Worm (Caenorhabditis elegans) whole organism, L1 larva: ENCODE results near the gene vps-8.

Experiments used
- C16A3.4 ChIP-seq: fragments of 150-350 bp; optimal IDR thresholded peaks from 2 replicates; lab custom pipeline; 2014; ENCODE audit warnings: missing biosample characterization, missing genetic modification characterization
- Y116A8C.19 ChIP-seq: sonication (generic microtip); optimal IDR thresholded peaks from 2 replicates; lab custom pipeline; 2016; ENCODE audit warnings: missing compliant biosample characterization, missing genetic modification characterization, borderline replicate concordance
- aly-2 ChIP-seq: fragments of 150-350 bp; optimal IDR thresholded peaks from 2 replicates; lab custom pipeline; 2014; ENCODE audit warnings: missing biosample characterization, missing genetic modification characterization
- blmp-1 ChIP-seq: fragments of 150-350 bp; optimal IDR thresholded peaks from 2 replicates; lab custom pipeline; 2014; ENCODE audit warnings: missing biosample characterization, missing genetic modification characterization
- ceh-63 ChIP-seq: fragments of 200-800 bp; sonication (Bioruptor generic); optimal IDR thresholded peaks from 2 replicates; lab custom pipeline; 2018; ENCODE audit warnings: mild to moderate bottlenecking, missing genetic modification characterization, missing compliant biosample characterization
- ceh-8 ChIP-seq: fragments of 200-800 bp; sonication (Bioruptor generic); optimal IDR thresholded peaks from 2 replicates; lab custom pipeline; 2018; ENCODE audit warnings: mild to moderate bottlenecking, missing genetic modification characterization, moderate library complexity, missing compliant biosample characterization
- ceh-82 ChIP-seq, 3 experiments: fragments of 150-350 bp in 1 of 3; sonication (generic microtip) in 2 of 3; optimal IDR thresholded peaks; 2 replicates each; lab custom pipeline; 2014 to 2017; ENCODE audit warnings: missing biosample characterization in 3 of 3, missing genetic modification characterization in 3 of 3
- ceh-88 ChIP-seq: fragments of 200-800 bp; sonication (Bioruptor generic); IDR thresholded peaks from 2 replicates; pipeline ENCODE4 v1.3.6; 2022; ENCODE audit warnings: missing genetic modification characterization, missing compliant biosample characterization
- ceh-90 ChIP-seq: sonication (generic microtip); optimal IDR thresholded peaks from 2 replicates; lab custom pipeline; 2016; ENCODE audit warnings: missing genetic modification characterization, missing compliant biosample characterization
- dpl-1 ChIP-seq, 3 experiments: fragments of 150-350 bp in 2 of 3; sonication (generic microtip) in 1 of 3; optimal IDR thresholded peaks; 2 replicates each; lab custom pipeline; 2014 to 2017; ENCODE audit warnings: missing biosample characterization in 3 of 3, missing genetic modification characterization in 3 of 3, missing genetic modification reagents in 3 of 3
- dsc-1 ChIP-seq: sonication (generic microtip); optimal IDR thresholded peaks from 2 replicates; lab custom pipeline; 2016; ENCODE audit warnings: mild to moderate bottlenecking, missing genetic modification characterization, missing compliant biosample characterization
- efl-1 ChIP-seq, 4 experiments: fragments of 150-350 bp; optimal IDR thresholded peaks in 3 of 4; peaks in 1 of 4; 1 replicate in 1 of 4; 2 replicates in 3 of 4; lab custom pipeline; 2014; ENCODE audit warnings: missing biosample characterization in 2 of 4, missing genetic modification characterization in 2 of 4, missing genetic modification reagents in 2 of 4
- efl-3 ChIP-seq: fragments of 200-800 bp; sonication (Bioruptor generic); optimal IDR thresholded peaks from 2 replicates; lab custom pipeline; 2018; ENCODE audit warnings: mild to moderate bottlenecking, missing genetic modification characterization, missing compliant biosample characterization
- egl-13 ChIP-seq: sonication (generic microtip); optimal IDR thresholded peaks from 2 replicates; lab custom pipeline; 2016; ENCODE audit warnings: missing genotype, missing genetic modification reagents, missing genetic modification characterization, missing compliant biosample characterization
- egl-27 ChIP-seq, 2 experiments: fragments of 150-350 bp in 1 of 2; sonication (generic microtip); optimal IDR thresholded peaks; 3 replicates each; lab custom pipeline; 2017 to 2018; ENCODE audit warnings: missing biosample characterization in 2 of 2, missing genetic modification characterization in 2 of 2, missing genetic modification reagents in 2 of 2
- fkh-4 ChIP-seq: sonication (generic microtip); optimal IDR thresholded peaks from 2 replicates; lab custom pipeline; 2016; ENCODE audit warnings: missing compliant biosample characterization, missing genetic modification characterization, borderline replicate concordance
- fkh-8 ChIP-seq: sonication (generic microtip); optimal IDR thresholded peaks from 2 replicates; lab custom pipeline; 2016; ENCODE audit warnings: mild to moderate bottlenecking, missing genetic modification characterization, missing compliant biosample characterization
- hlh-4 ChIP-seq: sonication (generic microtip); optimal IDR thresholded peaks from 2 replicates; lab custom pipeline; 2016; ENCODE audit warnings: mild to moderate bottlenecking, missing genetic modification characterization, missing compliant biosample characterization
- hpl-2 ChIP-seq: fragments of 150-350 bp; optimal IDR thresholded peaks from 2 replicates; lab custom pipeline; 2014; ENCODE audit warnings: missing biosample characterization, missing genetic modification reagents, missing genetic modification characterization
- isw-1 ChIP-seq: fragments of 200-800 bp; sonication (Bioruptor generic); IDR thresholded peaks from 2 replicates; pipeline ENCODE4 v1.3.6; 2022; ENCODE audit warnings: missing genetic modification characterization, missing compliant biosample characterization
- jun-1 ChIP-seq: fragments of 150-350 bp; optimal IDR thresholded peaks from 2 replicates; lab custom pipeline; 2014; ENCODE audit warnings: missing biosample characterization, missing genetic modification reagents, missing genetic modification characterization
- lin-14 ChIP-seq: fragments of 200-800 bp; sonication (Bioruptor generic); optimal IDR thresholded peaks from 2 replicates; lab custom pipeline; 2018; ENCODE audit warnings: mild to moderate bottlenecking, missing genetic modification characterization, moderate library complexity, missing compliant biosample characterization
- lin-15B ChIP-seq: fragments of 150-350 bp; sonication (generic microtip); optimal IDR thresholded peaks from 3 replicates; lab custom pipeline; 2014; ENCODE audit warnings: missing biosample characterization, missing genetic modification characterization
- lin-35 ChIP-seq, 2 experiments: fragments of 150-350 bp; optimal IDR thresholded peaks; 2 replicates each; lab custom pipeline; 2014; ENCODE audit warnings: missing biosample characterization in 2 of 2, missing genetic modification characterization in 2 of 2, missing genetic modification reagents in 2 of 2
- lir-3 ChIP-seq: sonication (generic microtip); optimal IDR thresholded peaks from 2 replicates; lab custom pipeline; 2016; ENCODE audit warnings: mild to moderate bottlenecking, missing genetic modification characterization, moderate library complexity, missing compliant biosample characterization; ENCODE audit not compliant: poor library complexity
- mdl-1 ChIP-seq, 2 experiments: fragments of 150-350 bp; optimal IDR thresholded peaks; 2 replicates each; lab custom pipeline; 2014 to 2017; ENCODE audit warnings: missing biosample characterization in 2 of 2, missing genetic modification characterization in 2 of 2, inconsistent platforms in 1 of 2
- nhr-19 ChIP-seq: fragments of 200-800 bp; sonication (Bioruptor generic); conservative IDR thresholded peaks from 2 replicates; pipeline ENCODE4 v1.3.6; 2022; ENCODE audit warnings: missing genetic modification characterization, missing compliant biosample characterization
- nhr-28 ChIP-seq: fragments of 150-350 bp; optimal IDR thresholded peaks from 2 replicates; lab custom pipeline; 2014; ENCODE audit warnings: missing biosample characterization, missing genetic modification characterization
- nhr-47 ChIP-seq: sonication (generic microtip); optimal IDR thresholded peaks from 2 replicates; lab custom pipeline; 2016; ENCODE audit warnings: mild to moderate bottlenecking, missing genetic modification characterization, moderate library complexity, missing compliant biosample characterization
- nhr-71 ChIP-seq: sonication (generic microtip); optimal IDR thresholded peaks from 2 replicates; lab custom pipeline; 2016; ENCODE audit warnings: mild to moderate bottlenecking, missing genetic modification characterization, moderate library complexity, missing compliant biosample characterization
- nhr-76 ChIP-seq: sonication (generic microtip); optimal IDR thresholded peaks from 2 replicates; lab custom pipeline; 2017; ENCODE audit warnings: missing biosample characterization, missing genetic modification characterization
- nhr-77 ChIP-seq: fragments of 150-350 bp; optimal IDR thresholded peaks from 2 replicates; lab custom pipeline; 2014; ENCODE audit warnings: missing biosample characterization, missing genetic modification characterization
- nhr-84 ChIP-seq: sonication (generic microtip); optimal IDR thresholded peaks from 2 replicates; lab custom pipeline; 2017; ENCODE audit warnings: missing biosample characterization, missing genetic modification characterization
- pax-3 ChIP-seq: fragments of 200-800 bp; sonication (Bioruptor generic); optimal IDR thresholded peaks from 2 replicates; lab custom pipeline; 2018; ENCODE audit warnings: mild to moderate bottlenecking, missing genetic modification characterization, moderate library complexity, missing compliant biosample characterization
- pqm-1 ChIP-seq: sonication (generic microtip); optimal IDR thresholded peaks from 3 replicates; lab custom pipeline; 2017; ENCODE audit warnings: missing biosample characterization, missing genetic modification characterization
- snpc-4 ChIP-seq: fragments of 150-350 bp; optimal IDR thresholded peaks from 2 replicates; lab custom pipeline; 2014; ENCODE audit warnings: missing biosample characterization, missing genetic modification characterization
- sptf-1 ChIP-seq: fragments of 150-350 bp; optimal IDR thresholded peaks from 2 replicates; lab custom pipeline; 2014; ENCODE audit warnings: missing biosample characterization, missing genetic modification characterization
- swsn-7 ChIP-seq: sonication (generic microtip); optimal IDR thresholded peaks from 2 replicates; lab custom pipeline; 2016; ENCODE audit warnings: missing genetic modification characterization, missing compliant biosample characterization
- tbx-2 ChIP-seq: sonication (generic microtip); optimal IDR thresholded peaks from 2 replicates; lab custom pipeline; 2016; ENCODE audit warnings: missing genetic modification characterization, missing compliant biosample characterization
- tlp-1 ChIP-seq: fragments of 150-350 bp; optimal IDR thresholded peaks from 2 replicates; lab custom pipeline; 2014; ENCODE audit warnings: missing biosample characterization, missing genetic modification characterization
- unc-130 ChIP-seq: fragments of 150-350 bp; optimal IDR thresholded peaks from 2 replicates; lab custom pipeline; 2017; ENCODE audit warnings: missing biosample characterization, missing genetic modification characterization, inconsistent platforms
- unc-86 ChIP-seq: sonication (generic microtip); optimal IDR thresholded peaks from 2 replicates; lab custom pipeline; 2016; ENCODE audit warnings: missing genetic modification characterization, missing compliant biosample characterization
- vab-15 ChIP-seq: sonication (generic microtip); optimal IDR thresholded peaks from 2 replicates; lab custom pipeline; 2017; ENCODE audit warnings: missing genotype, mild to moderate bottlenecking, missing genetic modification characterization, missing compliant biosample characterization
- xbp-1 ChIP-seq: sonication (generic microtip); optimal IDR thresholded peaks from 2 replicates; lab custom pipeline; 2016; ENCODE audit warnings: missing genetic modification characterization, missing compliant biosample characterization
- zag-1 ChIP-seq: fragments of 150-350 bp; optimal IDR thresholded peaks from 2 replicates; lab custom pipeline; 2014; ENCODE audit warnings: missing biosample characterization, missing genetic modification characterization
- ztf-4 ChIP-seq: fragments of 150-350 bp; optimal IDR thresholded peaks from 2 replicates; lab custom pipeline; 2014; ENCODE audit warnings: missing biosample characterization, missing genetic modification characterization

Gene vps-8

ce11 chrIV:12278507-12278906, 2.7 kb upstream of the vps-8 start, which contains the start of the genes tag-335 and vkmt-1 (continued):
- TF ChIP-seq efl-3 = no peak
- no peak for TF ChIP-seq vab-15 (tag; lab: Kevin White, UChicago)
- TF ChIP-seq hpl-2 (GFP tag; lab: Kevin White, UChicago) = no peak
- TF ChIP-seq ceh-90 (tag; lab: Kevin White, UChicago) = peak; percentile 52
- TF ChIP-seq ceh-88 (GFP tag; lab: Robert Waterston, UW) = no peak
- no peak for TF ChIP-seq egl-27 (tag; optimal IDR thresholded peaks at IDR 0.05; lab: Kevin White, UChicago)
- no peak for TF ChIP-seq Y116A8C.19 (tag; lab: Kevin White, UChicago)
- TF ChIP-seq egl-13 (tag; lab: Kevin White, UChicago) = no peak
- no peak for TF ChIP-seq sptf-1 (tag; lab: Kevin White, UChicago)
- TF ChIP-seq hlh-4 (tag; lab: Kevin White, UChicago) = no peak
- TF ChIP-seq nhr-28 (tag; lab: Kevin White, UChicago) = no peak
- no peak for TF ChIP-seq fkh-8 (tag; lab: Kevin White, UChicago)
- TF ChIP-seq C16A3.4 = no peak
- TF ChIP-seq aly-2 = no peak
- TF ChIP-seq lir-3 (tag; lab: Kevin White, UChicago) = peak; percentile 7
- TF ChIP-seq efl-1 (optimal IDR thresholded peaks at IDR 0.05; lab: Kevin White, UChicago) = peak; percentile 11 to 25
- peak; percentile 11 to 17 for TF ChIP-seq efl-1 (GFP tag; optimal IDR thresholded peaks at IDR 0.05 in 1 of 2; lab: Kevin White, UChicago)
- TF ChIP-seq pax-3 (tag; lab: Kevin White, UChicago) = no peak
- no peak for TF ChIP-seq pqm-1 (tag; lab: Kevin White, UChicago)
- no peak for TF ChIP-seq lin-15B (tag; lab: Kevin White, UChicago)
- TF ChIP-seq unc-130 (tag; lab: Kevin White, UChicago) = no peak
- peak; percentile 28 for TF ChIP-seq nhr-71 (tag; lab: Kevin White, UChicago)
- TF ChIP-seq ztf-4 (tag; lab: Kevin White, UChicago) = no peak
- no peak for TF ChIP-seq mdl-1 (tag; optimal IDR thresholded peaks at IDR 0.05; lab: Kevin White, UChicago)
- TF ChIP-seq lin-35 (GFP tag; optimal IDR thresholded peaks at IDR 0.05; lab: Kevin White, UChicago) = peak; percentile 4 to 37
- no peak for TF ChIP-seq zag-1 (tag; lab: Kevin White, UChicago)
- no peak for TF ChIP-seq nhr-76 (tag; lab: Kevin White, UChicago)
- peak; percentile 29 for TF ChIP-seq xbp-1 (tag; lab: Kevin White, UChicago)
- no peak for TF ChIP-seq dsc-1
- TF ChIP-seq ceh-8 (GFP tag; lab: Kevin White, UChicago) = no peak
- no peak for TF ChIP-seq fkh-4 (tag; lab: Kevin White, UChicago)
- peak in 2 of 3 experiments; percentile 1 to 36 for TF ChIP-seq dpl-1 (GFP tag; optimal IDR thresholded peaks at IDR 0.05; lab: Kevin White, UChicago)
- TF ChIP-seq ceh-82 (tag; optimal IDR thresholded peaks at IDR 0.05; lab: Kevin White, UChicago) = no peak
- peak; percentile 16 for TF ChIP-seq nhr-47 (tag; lab: Kevin White, UChicago)
- TF ChIP-seq tbx-2 (tag; lab: Kevin White, UChicago) = peak; percentile 16
- TF ChIP-seq ceh-63 = no peak
- no peak for TF ChIP-seq isw-1 (GFP tag; lab: Robert Waterston, UW)
- no peak for TF ChIP-seq nhr-19 (GFP tag; lab: Robert Waterston, UW)
- no peak for TF ChIP-seq jun-1 (tag; lab: Kevin White, UChicago)
- TF ChIP-seq swsn-7 = no peak
- TF ChIP-seq lin-14 (GFP tag; lab: Kevin White, UChicago) = no peak
- TF ChIP-seq nhr-77 (tag; lab: Kevin White, UChicago) = no peak
- peak; percentile 19 for TF ChIP-seq blmp-1 (tag; lab: Kevin White, UChicago)
- no peak for TF ChIP-seq nhr-84 (tag; lab: Kevin White, UChicago)
- no peak for TF ChIP-seq unc-86 (tag; lab: Kevin White, UChicago)
- TF ChIP-seq tlp-1 (tag; lab: Kevin White, UChicago) = no peak
- no peak for TF ChIP-seq snpc-4 (tag; lab: Kevin White, UChicago)
